Fruit fly (Drosophila melanogaster) whole organism, wandering third instar larva: ENCODE results near the gene CG33795.

Source experiments
- Abd-B ChIP-seq: fragments of >200 bp; optimal IDR thresholded peaks from 2 replicates; lab custom pipeline; 2017; ENCODE audit warnings: missing biosample characterization, missing genetic modification characterization
- CG32264 ChIP-seq: fragments of 200-800 bp; sonication (Bioruptor generic); optimal IDR thresholded peaks from 2 replicates; lab custom pipeline; 2016; ENCODE audit warnings: missing biosample characterization, missing genetic modification characterization
- CG9705 ChIP-seq: fragments of 200-800 bp; sonication (Bioruptor generic); optimal IDR thresholded peaks from 2 replicates; lab custom pipeline; 2018; ENCODE audit warnings: missing biosample characterization, mild to moderate bottlenecking, missing genetic modification characterization
- CrebA ChIP-seq: fragments of 200-800 bp; sonication (Bioruptor generic); optimal IDR thresholded peaks from 2 replicates; lab custom pipeline; 2016; ENCODE audit warnings: missing biosample characterization, mild to moderate bottlenecking, missing genetic modification characterization, borderline replicate concordance
- Dfd ChIP-seq: fragments of >200 bp; optimal IDR thresholded peaks from 2 replicates; lab custom pipeline; 2017; ENCODE audit warnings: missing biosample characterization, missing genetic modification characterization
- Dif ChIP-seq: fragments of 200-275, 200-300 bp; sonication (Bioruptor generic); optimal IDR thresholded peaks from 2 replicates; lab custom pipeline; 2018; ENCODE audit warnings: missing biosample characterization, missing genetic modification characterization; ENCODE audit not compliant: partially characterized antibody
- GATAd ChIP-seq: sonication (Bioruptor generic); optimal IDR thresholded peaks from 2 replicates; lab custom pipeline; 2016; ENCODE audit warnings: missing biosample characterization, missing genetic modification characterization
- Hnf4 ChIP-seq: fragments of 200-800 bp; sonication (Bioruptor generic); optimal IDR thresholded peaks from 2 replicates; lab custom pipeline; 2016; ENCODE audit warnings: missing biosample characterization, mild to moderate bottlenecking, missing genetic modification characterization
- Hr78 ChIP-seq: fragments of >200 bp; optimal IDR thresholded peaks from 2 replicates; lab custom pipeline; 2017; ENCODE audit warnings: missing biosample characterization, missing genetic modification characterization
- Hr83 ChIP-seq: fragments of 200-300 bp; sonication (Bioruptor generic); optimal IDR thresholded peaks from 2 replicates; lab custom pipeline; 2016; ENCODE audit warnings: missing biosample characterization, mild to moderate bottlenecking, missing genetic modification characterization, moderate library complexity; ENCODE audit not compliant: poor library complexity, severe bottlenecking
- Jra ChIP-seq: sonication (Bioruptor generic); optimal IDR thresholded peaks from 2 replicates; lab custom pipeline; 2016; ENCODE audit warnings: missing biosample characterization, missing genetic modification characterization
- Mio ChIP-seq: sonication (Bioruptor generic); optimal IDR thresholded peaks from 2 replicates; lab custom pipeline; 2016; ENCODE audit warnings: missing biosample characterization, missing genetic modification characterization
- Myc ChIP-seq: fragments of >200 bp; optimal IDR thresholded peaks from 2 replicates; lab custom pipeline; 2017
- N ChIP-seq: fragments of >200 bp; optimal IDR thresholded peaks from 2 replicates; lab custom pipeline; 2018; ENCODE audit warnings: missing biosample characterization, missing external identifiers, missing genetic modification characterization
- OdsH ChIP-seq: fragments of 200-800 bp; sonication (Bioruptor generic); optimal IDR thresholded peaks from 2 replicates; lab custom pipeline; 2016; ENCODE audit warnings: missing biosample characterization, mild to moderate bottlenecking, missing genetic modification characterization
- Rel ChIP-seq, 2 experiments: fragments of 200-800 bp; sonication (Bioruptor generic) in 1 of 2; optimal IDR thresholded peaks; 2 replicates in 1 of 2; 3 replicates in 1 of 2; lab custom pipeline; 2016 to 2019; ENCODE audit warnings: mild to moderate bottlenecking in 2 of 2, missing biosample characterization in 2 of 2, missing genetic modification characterization in 2 of 2, moderate library complexity in 1 of 2
- Sp1 ChIP-seq: fragments of 200-800 bp; sonication (Bioruptor generic); optimal IDR thresholded peaks from 3 replicates; lab custom pipeline; 2019; ENCODE audit warnings: missing biosample characterization, mild to moderate bottlenecking, missing genetic modification characterization, moderate library complexity
- Vsx2 ChIP-seq: fragments of 200-300, 225-300 bp; sonication (Bioruptor generic); optimal IDR thresholded peaks from 2 replicates; lab custom pipeline; 2018; ENCODE audit warnings: missing biosample characterization, missing genetic modification characterization; ENCODE audit not compliant: partially characterized antibody
- br ChIP-seq: fragments of 200-800 bp; sonication (Bioruptor generic); optimal IDR thresholded peaks from 2 replicates; lab custom pipeline; 2016; ENCODE audit warnings: missing biosample characterization, missing genetic modification characterization
- brk ChIP-seq: fragments of 200-800 bp; sonication (Bioruptor generic); optimal IDR thresholded peaks from 2 replicates; lab custom pipeline; 2016; ENCODE audit warnings: missing biosample characterization, mild to moderate bottlenecking, missing genetic modification characterization
- dl ChIP-seq, 2 experiments: fragments of 175-275, 200-275 bp in 1 of 2; fragments of 200-275 bp in 1 of 2; sonication (Bioruptor generic); optimal IDR thresholded peaks; lab custom pipeline; 2018; ENCODE audit warnings: mild to moderate bottlenecking in 2 of 2, missing biosample characterization in 2 of 2, missing genetic modification characterization in 2 of 2, moderate library complexity in 2 of 2; ENCODE audit not compliant: partially characterized antibody in 2 of 2, insufficient read depth in 1 of 2
- dmrt93B ChIP-seq: fragments of 200-800 bp; sonication (Bioruptor generic); optimal IDR thresholded peaks from 2 replicates; lab custom pipeline; 2018; ENCODE audit warnings: missing biosample characterization, mild to moderate bottlenecking, missing genetic modification characterization
- dsf ChIP-seq: sonication (Bioruptor generic); optimal IDR thresholded peaks from 2 replicates; lab custom pipeline; 2016; ENCODE audit warnings: missing biosample characterization, missing genetic modification characterization, borderline replicate concordance
- ey ChIP-seq: fragments of 200-800 bp; sonication (Bioruptor generic); optimal IDR thresholded peaks from 2 replicates; lab custom pipeline; 2016; ENCODE audit warnings: missing biosample characterization, missing genetic modification characterization
- foxo ChIP-seq, 2 experiments: fragments of 200-800 bp; sonication (Bioruptor generic); optimal IDR thresholded peaks; 2 replicates in 1 of 2; 3 replicates in 1 of 2; lab custom pipeline; 2016 to 2017; ENCODE audit warnings: missing biosample characterization in 2 of 2, missing genetic modification characterization in 2 of 2
- fru ChIP-seq: fragments of 200-800 bp; sonication (Bioruptor generic); optimal IDR thresholded peaks from 3 replicates; lab custom pipeline; 2016; ENCODE audit warnings: missing biosample characterization, mild to moderate bottlenecking, missing genetic modification characterization
- h ChIP-seq: fragments of 200-800 bp; sonication (Bioruptor generic); optimal IDR thresholded peaks from 3 replicates; lab custom pipeline; 2016; ENCODE audit warnings: missing biosample characterization, mild to moderate bottlenecking, missing genetic modification characterization
- jim ChIP-seq: fragments of 175-275, 200-325 bp; sonication (Bioruptor generic); optimal IDR thresholded peaks from 2 replicates; lab custom pipeline; 2016; ENCODE audit warnings: missing biosample characterization, mild to moderate bottlenecking, missing genetic modification characterization
- psq ChIP-seq: fragments of 200-800 bp; sonication (Bioruptor generic); optimal IDR thresholded peaks from 3 replicates; lab custom pipeline; 2017; ENCODE audit warnings: missing biosample characterization, mild to moderate bottlenecking, missing genetic modification characterization, moderate library complexity
- rgr ChIP-seq: fragments of 200-800 bp; sonication (Bioruptor generic); optimal IDR thresholded peaks from 3 replicates; lab custom pipeline; 2016; ENCODE audit warnings: missing biosample characterization, mild to moderate bottlenecking, missing genetic modification characterization
- sage ChIP-seq: fragments of 200-800 bp; sonication (Bioruptor generic); optimal IDR thresholded peaks from 2 replicates; lab custom pipeline; 2016; ENCODE audit warnings: missing biosample characterization, mild to moderate bottlenecking, missing genetic modification characterization
- sv ChIP-seq: fragments of 200-800 bp; sonication (Bioruptor generic); optimal IDR thresholded peaks from 3 replicates; lab custom pipeline; 2016; ENCODE audit warnings: missing biosample characterization, missing genetic modification characterization
- tai ChIP-seq: sonication (Bioruptor generic); optimal IDR thresholded peaks from 2 replicates; lab custom pipeline; 2016; ENCODE audit warnings: missing biosample characterization, missing genetic modification characterization
- usp ChIP-seq: fragments of >200 bp; optimal IDR thresholded peaks from 2 replicates; lab custom pipeline; 2017; ENCODE audit warnings: missing biosample characterization, missing genetic modification characterization
- woc ChIP-seq: sonication (Bioruptor generic); optimal IDR thresholded peaks from 2 replicates; lab custom pipeline; 2016; ENCODE audit warnings: missing biosample characterization, mild to moderate bottlenecking, missing genetic modification characterization

CG33795 gene

DNA sequence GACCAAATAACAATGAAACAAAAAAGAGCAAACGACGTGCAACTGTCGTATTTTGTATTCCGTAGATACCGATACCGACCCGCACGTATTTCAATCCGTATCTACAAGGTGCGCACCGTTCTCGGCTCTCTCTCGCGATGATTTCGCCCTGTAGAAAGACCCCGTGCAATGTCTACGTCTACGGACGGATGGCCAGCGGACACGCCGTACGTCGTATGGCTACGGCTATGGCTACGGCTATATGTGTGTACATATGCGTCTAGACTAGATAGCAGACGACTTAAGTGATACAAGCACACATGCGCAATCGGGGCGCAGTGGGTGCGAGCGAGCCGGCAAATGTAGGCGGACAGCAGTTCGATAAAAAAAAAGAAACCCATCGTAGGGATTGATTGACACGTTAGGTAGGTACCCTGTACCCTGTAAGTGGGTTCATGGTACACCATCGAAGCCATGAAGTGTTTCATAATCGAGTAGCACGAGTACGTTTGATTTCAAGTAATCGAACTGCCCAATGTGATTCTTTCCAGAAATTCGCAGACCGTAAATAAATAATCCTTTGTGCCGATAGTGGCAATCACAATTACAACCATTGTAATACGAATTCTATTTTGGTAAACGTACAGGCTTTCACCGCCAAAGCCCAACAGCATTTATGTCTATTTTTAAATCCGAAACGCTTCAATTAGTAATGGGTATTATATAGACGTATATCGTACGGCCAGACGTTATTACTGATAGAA, 21.6 kb downstream of the CG33795 start:
- no peak for TF ChIP-seq Mio (GFP tag; lab: Kevin White, UChicago)
- TF ChIP-seq usp (GFP tag; lab: Kevin White, UChicago), result no peak
- TF ChIP-seq h, result peak; percentile 39
- no peak for TF ChIP-seq OdsH (GFP tag; lab: Kevin White, UChicago)
- no peak for TF ChIP-seq Hr83 (GFP tag; lab: Kevin White, UChicago)
- TF ChIP-seq Hr78 (GFP tag; lab: Kevin White, UChicago), result no peak
- TF ChIP-seq woc, result peak; percentile 26
- TF ChIP-seq Rel (GFP tag; optimal IDR thresholded peaks at IDR 0.05; lab: Kevin White, UChicago), result no peak
- peak; percentile 7 for TF ChIP-seq Rel (tag; optimal IDR thresholded peaks at IDR 0.05; lab: Kevin White, UChicago)
- TF ChIP-seq Dif, result no peak
- TF ChIP-seq dl (GFP tag; optimal IDR thresholded peaks at IDR 0.05; lab: Kevin White, UChicago; ENCODE audit: insufficient read depth in 1 of 2, partially characterized antibody in 2 of 2), result peak in 1 of 2 experiments; percentile 42
- peak; percentile 36 for TF ChIP-seq fru (GFP tag; lab: Kevin White, UChicago)
- peak; percentile 17 for TF ChIP-seq Sp1 (GFP tag; lab: Kevin White, UChicago)
- no peak for TF ChIP-seq rgr (GFP tag; lab: Kevin White, UChicago)
- TF ChIP-seq Myc (lab: Kevin White, UChicago), result no peak
- no peak for TF ChIP-seq CrebA (GFP tag; lab: Kevin White, UChicago)

DNA sequence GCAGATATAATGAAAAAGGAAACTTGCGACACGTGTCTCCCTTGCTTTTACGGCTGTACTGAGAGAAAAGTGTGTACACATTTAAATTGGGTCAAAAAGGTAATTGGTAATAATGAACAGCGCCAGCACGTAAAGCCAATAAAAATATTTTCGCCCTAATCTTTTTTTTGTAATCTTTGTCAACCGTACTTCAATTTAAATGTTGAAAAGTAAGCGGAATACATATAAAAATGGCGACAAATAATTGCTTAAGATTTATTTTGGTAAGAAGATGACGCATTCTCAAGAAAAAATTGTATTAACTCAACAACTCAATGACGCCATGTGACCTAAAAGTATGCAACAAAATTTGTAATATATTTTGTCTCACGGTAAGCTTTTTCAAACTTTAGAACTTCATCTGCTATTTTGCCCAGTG, 23.4 kb downstream of the CG33795 start:
- no peak for TF ChIP-seq GATAd (GFP tag; lab: Kevin White, UChicago)
- no peak for TF ChIP-seq Hr78 (GFP tag; lab: Kevin White, UChicago)
- TF ChIP-seq Rel (GFP tag; optimal IDR thresholded peaks at IDR 0.05; lab: Kevin White, UChicago), result no peak
- no peak for TF ChIP-seq Rel (tag; optimal IDR thresholded peaks at IDR 0.05; lab: Kevin White, UChicago)
- peak; percentile 10 for TF ChIP-seq Hnf4 (GFP tag; lab: Kevin White, UChicago)
- TF ChIP-seq foxo (GFP tag; optimal IDR thresholded peaks at IDR 0.05; lab: Kevin White, UChicago), result peak in 1 of 2 experiments; percentile 37
- peak; percentile 24 for TF ChIP-seq tai (GFP tag; lab: Kevin White, UChicago)
- no peak for TF ChIP-seq sv (GFP tag; lab: Kevin White, UChicago)
- peak; percentile 3 for TF ChIP-seq Jra (GFP tag; lab: Kevin White, UChicago)
- peak; percentile 1 for TF ChIP-seq woc
- peak; percentile 47 for TF ChIP-seq psq (GFP tag; lab: Kevin White, UChicago)
- TF ChIP-seq br (GFP tag; lab: Kevin White, UChicago), result no peak
- no peak for TF ChIP-seq OdsH (GFP tag; lab: Kevin White, UChicago)
- TF ChIP-seq CG9705 (GFP tag; lab: Kevin White, UChicago), result no peak
- TF ChIP-seq h, result peak; percentile 31
- no peak for TF ChIP-seq sage (GFP tag; lab: Kevin White, UChicago)
- TF ChIP-seq dmrt93B (GFP tag; lab: Kevin White, UChicago), result peak; percentile 1
- TF ChIP-seq dl (GFP tag; optimal IDR thresholded peaks at IDR 0.05; lab: Kevin White, UChicago; ENCODE audit: insufficient read depth in 1 of 2, partially characterized antibody in 2 of 2), result no peak
- TF ChIP-seq Abd-B (GFP tag; lab: Kevin White, UChicago), result no peak
- TF ChIP-seq Dfd (GFP tag; lab: Kevin White, UChicago), result no peak
- TF ChIP-seq Sp1 (GFP tag; lab: Kevin White, UChicago), result peak; percentile 2
- TF ChIP-seq jim, result no peak
- TF ChIP-seq Dif, result no peak
- TF ChIP-seq ey, result peak; percentile 20
- no peak for TF ChIP-seq Hr83 (GFP tag; lab: Kevin White, UChicago)
- TF ChIP-seq CG32264 (GFP tag; lab: Kevin White, UChicago), result no peak
- no peak for TF ChIP-seq dsf
- TF ChIP-seq CrebA (GFP tag; lab: Kevin White, UChicago), result no peak
- no peak for TF ChIP-seq Vsx2 (GFP tag; lab: Kevin White, UChicago)
- TF ChIP-seq N (GFP tag; lab: Kevin White, UChicago), result no peak
- TF ChIP-seq brk (GFP tag; lab: Kevin White, UChicago), result peak; percentile 51
- TF ChIP-seq fru (GFP tag; lab: Kevin White, UChicago), result peak; percentile 32
- no peak for TF ChIP-seq usp (GFP tag; lab: Kevin White, UChicago)
